Fruit fly (Drosophila melanogaster) whole organism, pupa: ENCODE data around the gene CG8117.

Experiments
- CG10348 ChIP-seq: fragments of 200-800 bp; sonication (Bioruptor generic); IDR thresholded peaks from 2 replicates; pipeline ENCODE4 v1.3.6; 2022; ENCODE audit warnings: missing biosample characterization, missing genetic modification characterization
- CG12605 ChIP-seq: fragments of 200-800 bp; sonication (Bioruptor generic); IDR thresholded peaks from 2 replicates; pipeline ENCODE4 v1.3.6; 2022; ENCODE audit warnings: missing biosample characterization, missing genetic modification characterization
- CG13204 ChIP-seq: fragments of 200-800 bp; sonication (Bioruptor generic); optimal IDR thresholded peaks from 2 replicates; lab custom pipeline; 2018; ENCODE audit warnings: missing biosample characterization, mild to moderate bottlenecking, missing genetic modification characterization, moderate library complexity
- CG14655 ChIP-seq: fragments of 200-800 bp; sonication (Bioruptor generic); optimal IDR thresholded peaks from 3 replicates; lab custom pipeline; 2017; ENCODE audit warnings: mild to moderate bottlenecking, missing biosample characterization, missing genetic modification reagents, missing genetic modification characterization
- CG15710 ChIP-seq: fragments of 200-800 bp; sonication (Bioruptor generic); optimal IDR thresholded peaks from 2 replicates; lab custom pipeline; 2018; ENCODE audit warnings: missing biosample characterization, mild to moderate bottlenecking, missing genetic modification characterization, moderate library complexity
- CG17806 ChIP-seq: fragments of 200-800 bp; sonication (Bioruptor generic); optimal IDR thresholded peaks from 2 replicates; lab custom pipeline; 2018; ENCODE audit warnings: missing biosample characterization, mild to moderate bottlenecking, missing genetic modification characterization, moderate library complexity
- CG32121 ChIP-seq: fragments of 200-800 bp; sonication (Bioruptor generic); IDR thresholded peaks from 2 replicates; pipeline ENCODE4 v1.3.6; 2022; ENCODE audit warnings: missing biosample characterization, missing genetic modification characterization
- CG34367 ChIP-seq: fragments of 200-800 bp; sonication (Bioruptor generic); optimal IDR thresholded peaks from 2 replicates; lab custom pipeline; 2018; ENCODE audit warnings: missing biosample characterization, mild to moderate bottlenecking, missing genetic modification characterization
- CG4496 ChIP-seq: fragments of 200-800 bp; sonication (Bioruptor generic); IDR thresholded peaks from 3 replicates; pipeline ENCODE4 v1.3.6; 2022; ENCODE audit warnings: missing biosample characterization, missing genetic modification characterization
- CG8159 ChIP-seq: fragments of 200-800 bp; sonication (Bioruptor generic); optimal IDR thresholded peaks from 3 replicates; lab custom pipeline; 2018; ENCODE audit warnings: missing biosample characterization, mild to moderate bottlenecking, missing genetic modification characterization, moderate library complexity
- CG8301 ChIP-seq: fragments of 200-800 bp; sonication (Bioruptor generic); optimal IDR thresholded peaks from 2 replicates; lab custom pipeline; 2018; ENCODE audit warnings: missing biosample characterization, mild to moderate bottlenecking, missing genetic modification characterization
- CG9948 ChIP-seq: fragments of 200-800 bp; sonication (Bioruptor generic); optimal IDR thresholded peaks from 2 replicates; lab custom pipeline; 2018; ENCODE audit warnings: missing biosample characterization, mild to moderate bottlenecking, missing genetic modification characterization, moderate library complexity
- D1 ChIP-seq: fragments of 200-800 bp; sonication (Bioruptor generic); optimal IDR thresholded peaks from 2 replicates; lab custom pipeline; 2018; ENCODE audit warnings: missing biosample characterization, mild to moderate bottlenecking, missing genetic modification characterization, moderate library complexity
- EcR ChIP-seq: fragments of 200-800 bp; sonication (Bioruptor generic); optimal IDR thresholded peaks from 3 replicates; lab custom pipeline; 2019; ENCODE audit warnings: missing biosample characterization, missing genetic modification characterization, mild to moderate bottlenecking, moderate library complexity, missing genetic modification reagents
- Ets98B ChIP-seq: fragments of 200-800 bp; sonication (Bioruptor generic); IDR thresholded peaks from 2 replicates; pipeline ENCODE4 v1.3.6; 2022; ENCODE audit warnings: missing biosample characterization, missing genetic modification characterization
- Pif1A ChIP-seq: fragments of 200-800 bp; sonication (Bioruptor generic); optimal IDR thresholded peaks from 3 replicates; lab custom pipeline; 2016; ENCODE audit warnings: missing biosample characterization, missing genetic modification characterization
- Pif1B ChIP-seq: fragments of 200-800 bp; sonication (Bioruptor generic); optimal IDR thresholded peaks from 3 replicates; lab custom pipeline; 2016; ENCODE audit warnings: missing biosample characterization, missing genetic modification characterization
- Snoo ChIP-seq: fragments of 200-800 bp; sonication (Bioruptor generic); optimal IDR thresholded peaks from 3 replicates; lab custom pipeline; 2017; ENCODE audit warnings: missing biosample characterization, mild to moderate bottlenecking, missing genetic modification characterization, inconsistent platforms
- fd96Ca ChIP-seq: fragments of 200-800 bp; sonication (Bioruptor generic); IDR thresholded peaks from 3 replicates; pipeline ENCODE4 v1.3.6; 2022; ENCODE audit warnings: missing biosample characterization, missing genetic modification characterization
- gl ChIP-seq: fragments of 200-800 bp; sonication (Bioruptor generic); optimal IDR thresholded peaks from 2 replicates; lab custom pipeline; 2018; ENCODE audit warnings: missing biosample characterization, mild to moderate bottlenecking, missing genetic modification characterization
- rn ChIP-seq: fragments of 200-800 bp; sonication (Bioruptor generic); IDR thresholded peaks from 2 replicates; pipeline ENCODE4 v1.3.6; 2022; ENCODE audit warnings: missing biosample characterization, missing genetic modification characterization

CG8117 gene

DNA sequence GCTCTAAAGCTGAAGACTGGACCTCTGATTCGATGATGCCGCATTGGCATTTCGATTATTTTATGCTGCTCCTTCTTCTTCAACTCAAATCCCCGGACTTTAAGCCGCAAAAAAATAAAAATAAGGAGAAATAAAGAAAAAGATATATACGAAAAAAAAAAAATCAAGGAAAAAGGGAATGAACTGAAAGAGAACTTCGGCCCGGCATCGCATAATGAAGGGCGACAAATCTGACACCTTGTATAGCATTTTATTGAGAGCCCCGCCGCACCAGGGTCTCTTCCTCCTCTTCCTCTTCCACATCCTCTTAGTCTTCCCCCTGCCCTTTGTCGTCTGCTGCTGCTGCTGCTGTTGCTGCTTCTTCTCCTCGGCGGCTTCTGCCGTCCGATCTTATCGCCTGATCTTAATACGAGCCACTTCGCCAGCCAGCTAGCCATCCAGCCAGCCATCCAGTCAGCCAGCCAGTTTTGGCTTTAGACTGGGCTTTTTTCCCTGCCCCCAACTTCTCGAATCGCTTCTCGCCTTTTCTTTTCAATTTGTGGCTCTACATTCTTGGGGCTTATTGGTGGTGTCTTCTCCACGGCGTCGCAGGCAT, 35.2 kb upstream of the CG8117 start:
- TF ChIP-seq CG9948 (tag; lab: Kevin White, UChicago): no peak
- TF ChIP-seq CG8159 (tag; lab: Kevin White, UChicago): no peak
- TF ChIP-seq rn (GFP tag; lab: Robert Waterston, UW): no peak
- TF ChIP-seq gl (tag; lab: Kevin White, UChicago): no peak
- TF ChIP-seq Snoo (tag; lab: Kevin White, UChicago): peak; percentile 4
- no peak for TF ChIP-seq CG12605
- TF ChIP-seq Ets98B (GFP tag; lab: Robert Waterston, UW): no peak
- TF ChIP-seq EcR: peak; percentile 77
- TF ChIP-seq D1 (tag; lab: Kevin White, UChicago): no peak
- TF ChIP-seq CG13204 (GFP tag; lab: Kevin White, UChicago): peak; percentile 70
- TF ChIP-seq CG4496 (GFP tag; lab: Robert Waterston, UW): no peak
- TF ChIP-seq Pif1A (GFP tag; lab: Kevin White, UChicago): no peak
- peak; percentile 17 for TF ChIP-seq CG15710 (tag; lab: Kevin White, UChicago)
- TF ChIP-seq CG32121 (GFP tag; lab: Robert Waterston, UW): no peak
- no peak for TF ChIP-seq CG8301 (tag; lab: Kevin White, UChicago)
- TF ChIP-seq CG17806 (tag; lab: Kevin White, UChicago): no peak
- TF ChIP-seq, all 21 proteins: peak for 4

DNA sequence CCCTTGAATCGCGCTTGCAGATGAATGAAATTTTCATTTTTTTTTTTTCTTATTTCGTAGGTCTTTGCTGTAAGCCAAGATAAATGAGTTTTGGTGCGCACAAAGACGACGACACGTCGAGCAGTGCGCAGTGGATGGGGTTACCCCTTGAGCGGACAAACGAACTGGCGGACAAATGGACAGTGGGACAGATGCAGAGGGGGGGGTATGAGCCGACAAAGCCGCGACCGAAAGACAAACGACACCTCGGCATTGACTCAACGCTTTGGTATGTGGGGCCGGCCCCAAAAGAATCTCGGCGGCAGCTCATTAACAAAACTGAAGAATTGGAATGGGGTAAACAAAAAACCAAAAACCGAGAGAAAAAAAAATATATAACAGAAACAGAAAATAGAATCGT, 34.7 kb upstream of the CG8117 start:
- TF ChIP-seq CG17806 (tag; lab: Kevin White, UChicago): no peak
- no peak for TF ChIP-seq Pif1A (GFP tag; lab: Kevin White, UChicago)
- TF ChIP-seq CG14655: no peak
- TF ChIP-seq CG9948 (tag; lab: Kevin White, UChicago): no peak
- no peak for TF ChIP-seq CG8159 (tag; lab: Kevin White, UChicago)
- no peak for TF ChIP-seq Snoo (tag; lab: Kevin White, UChicago)
- no peak for TF ChIP-seq CG15710 (tag; lab: Kevin White, UChicago)
- TF ChIP-seq gl (tag; lab: Kevin White, UChicago): no peak
- TF ChIP-seq Ets98B (GFP tag; lab: Robert Waterston, UW): no peak
- no peak for TF ChIP-seq CG12605
- TF ChIP-seq EcR: no peak
- TF ChIP-seq fd96Ca (GFP tag; lab: Robert Waterston, UW): no peak
- no peak for TF ChIP-seq Pif1B (GFP tag; lab: Kevin White, UChicago)
- no peak for TF ChIP-seq CG8301 (tag; lab: Kevin White, UChicago)

DNA sequence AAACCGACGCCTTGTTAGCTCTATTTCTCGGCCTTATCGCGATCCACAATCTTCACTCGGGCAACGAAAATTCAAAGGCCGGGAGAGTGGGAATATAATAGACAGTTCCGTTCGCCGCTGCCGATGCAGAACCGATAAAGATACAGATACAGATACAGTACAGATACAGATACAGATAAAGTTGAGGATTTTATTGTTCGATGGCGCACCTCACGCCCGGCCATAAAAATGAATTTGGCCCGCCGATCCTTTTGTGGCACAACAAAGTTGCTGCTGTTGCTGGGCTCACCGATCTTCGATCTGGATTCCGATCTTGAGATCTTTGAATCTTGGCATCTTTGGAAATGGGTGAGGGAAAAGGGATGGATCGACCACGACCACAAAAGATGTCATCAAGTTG, 33.8 kb upstream of the CG8117 start:
- no peak for TF ChIP-seq CG10348 (GFP tag; lab: Robert Waterston, UW)
- no peak for TF ChIP-seq Pif1B (GFP tag; lab: Kevin White, UChicago)
- TF ChIP-seq Snoo (tag; lab: Kevin White, UChicago): no peak
- TF ChIP-seq gl (tag; lab: Kevin White, UChicago): no peak
- no peak for TF ChIP-seq Ets98B (GFP tag; lab: Robert Waterston, UW)
- TF ChIP-seq CG9948 (tag; lab: Kevin White, UChicago): no peak
- TF ChIP-seq rn (GFP tag; lab: Robert Waterston, UW): no peak
- no peak for TF ChIP-seq CG4496 (GFP tag; lab: Robert Waterston, UW)
- no peak for TF ChIP-seq CG8159 (tag; lab: Kevin White, UChicago)
- TF ChIP-seq fd96Ca (GFP tag; lab: Robert Waterston, UW): no peak
- no peak for TF ChIP-seq CG13204 (GFP tag; lab: Kevin White, UChicago)
- TF ChIP-seq CG17806 (tag; lab: Kevin White, UChicago): no peak
- TF ChIP-seq CG8301 (tag; lab: Kevin White, UChicago): no peak
- no peak for TF ChIP-seq Pif1A (GFP tag; lab: Kevin White, UChicago)
- no peak for TF ChIP-seq CG15710 (tag; lab: Kevin White, UChicago)
- TF ChIP-seq, all 21 proteins: peak for 0

DNA sequence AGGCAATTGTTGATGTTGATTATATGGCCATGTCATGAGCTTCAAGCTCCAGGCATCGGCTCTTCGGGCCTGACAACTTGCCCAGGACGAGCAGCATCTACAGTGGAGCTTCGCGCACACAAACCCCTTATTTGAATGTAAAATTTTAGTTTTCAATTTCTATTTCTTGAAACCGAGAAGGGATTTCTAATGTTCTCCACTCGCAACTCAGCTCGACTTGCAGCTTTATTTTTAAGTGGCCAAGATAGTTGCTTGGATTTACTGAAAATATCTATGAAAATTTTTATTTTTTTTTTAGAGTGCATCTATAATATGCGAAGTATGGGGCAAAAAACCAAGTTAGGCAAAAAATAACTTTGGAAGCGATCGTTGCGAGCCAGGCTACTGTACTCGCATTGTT, 33.1 kb upstream of the CG8117 start:
- TF ChIP-seq fd96Ca (GFP tag; lab: Robert Waterston, UW): no peak
- TF ChIP-seq CG8301 (tag; lab: Kevin White, UChicago): peak; percentile 35
- TF ChIP-seq Ets98B (GFP tag; lab: Robert Waterston, UW): no peak
- TF ChIP-seq Pif1B (GFP tag; lab: Kevin White, UChicago): no peak
- TF ChIP-seq gl (tag; lab: Kevin White, UChicago): no peak
- no peak for TF ChIP-seq rn (GFP tag; lab: Robert Waterston, UW)
- TF ChIP-seq CG9948 (tag; lab: Kevin White, UChicago): peak; percentile 27
- TF ChIP-seq CG14655: peak; percentile 61
- peak; percentile 35; the same call in 1 of the 3 replicates for TF ChIP-seq CG4496 (GFP tag; lab: Robert Waterston, UW)
- no peak for TF ChIP-seq CG13204 (GFP tag; lab: Kevin White, UChicago)
- TF ChIP-seq Pif1A (GFP tag; lab: Kevin White, UChicago): peak; percentile 26
- TF ChIP-seq CG8159 (tag; lab: Kevin White, UChicago): peak; percentile 14
- TF ChIP-seq EcR: no peak
- peak; percentile 12 for TF ChIP-seq CG15710 (tag; lab: Kevin White, UChicago)
- TF ChIP-seq CG34367 (tag; lab: Kevin White, UChicago): no peak
- TF ChIP-seq Snoo (tag; lab: Kevin White, UChicago): no peak
- no peak for TF ChIP-seq CG32121 (GFP tag; lab: Robert Waterston, UW)
- TF ChIP-seq CG17806 (tag; lab: Kevin White, UChicago): peak; percentile 31
- TF ChIP-seq D1 (tag; lab: Kevin White, UChicago): no peak
- no peak for TF ChIP-seq CG12605
- no peak for TF ChIP-seq CG10348 (GFP tag; lab: Robert Waterston, UW)
- TF ChIP-seq, all 21 proteins: peak for 8

DNA sequence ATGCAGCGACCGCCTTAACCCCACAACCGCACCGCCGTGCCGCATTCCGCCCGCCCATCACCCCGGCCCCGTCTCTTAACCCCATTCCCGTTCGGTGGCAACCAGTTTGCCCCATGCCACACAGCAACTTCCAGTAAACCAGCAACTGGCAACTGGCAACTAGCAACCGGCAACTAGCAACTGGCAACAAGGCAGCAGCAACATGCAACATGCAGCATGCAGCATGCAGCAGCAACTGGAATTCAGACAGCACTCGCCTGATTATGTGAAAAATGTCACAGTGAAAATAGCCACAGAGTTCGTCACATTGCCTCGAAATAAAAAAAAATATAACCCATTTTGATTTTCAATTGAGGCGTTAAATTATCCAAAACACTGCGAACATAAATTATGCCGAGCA, 32.2 kb upstream of the CG8117 start:
- peak; percentile 5; the same call in 1 of the 2 replicates for TF ChIP-seq CG12605
- peak; percentile 75 for TF ChIP-seq CG13204 (GFP tag; lab: Kevin White, UChicago)
- TF ChIP-seq CG32121 (GFP tag; lab: Robert Waterston, UW): no peak
- no peak for TF ChIP-seq CG15710 (tag; lab: Kevin White, UChicago)
- no peak for TF ChIP-seq CG14655
- peak; percentile 31; the same call in 1 of the 3 replicates for TF ChIP-seq CG4496 (GFP tag; lab: Robert Waterston, UW)
- no peak for TF ChIP-seq fd96Ca (GFP tag; lab: Robert Waterston, UW)
- TF ChIP-seq gl (tag; lab: Kevin White, UChicago): no peak
- no peak for TF ChIP-seq D1 (tag; lab: Kevin White, UChicago)
- no peak for TF ChIP-seq CG8159 (tag; lab: Kevin White, UChicago)
- no peak for TF ChIP-seq CG9948 (tag; lab: Kevin White, UChicago)
